Worm (Caenorhabditis elegans) whole organism, L4/young adult: Measurements from ENCODE around the gene Y38C1AA.12.

ENCODE experiments used
- W03F9.2 ChIP-seq: fragments of 150-350 bp; optimal IDR thresholded peaks from 2 replicates; lab custom pipeline; 2014; ENCODE audit warnings: missing biosample characterization, missing genetic modification characterization
- dao-5 ChIP-seq: sonication (generic microtip); optimal IDR thresholded peaks from 2 replicates; lab custom pipeline; 2016; ENCODE audit warnings: missing genotype, missing genetic modification characterization, moderate library complexity, missing compliant biosample characterization
- him-1 ChIP-seq: sonication (generic microtip); optimal IDR thresholded peaks from 2 replicates; lab custom pipeline; 2016; ENCODE audit warnings: missing genotype, missing genetic modification reagents, missing genetic modification characterization, missing compliant biosample characterization

ce11 chrIV:159864-160263 lies 32.2 kb upstream of the Y38C1AA.12 start, which contains the start of gene Y38C1AA.19:
- no peak for TF ChIP-seq dao-5 (tag; lab: Kevin White, UChicago)
- no peak for TF ChIP-seq him-1 (tag; lab: Kevin White, UChicago)
- no peak for TF ChIP-seq W03F9.2 (tag; lab: Kevin White, UChicago)
